Worm (Caenorhabditis elegans): ENCODE results near the gene tag-342.

The tag-342 gene

ce11 chrIII:9461894-9462784 lies 5.8 kb upstream of the tag-342 start:
- TF ChIP-seq unc-62 (GFP tag; optimal IDR thresholded peaks at IDR 0.05): no peak

ce11 chrIII:9462785-9463467 lies 5.0 kb upstream of the tag-342 start:
- no peak for TF ChIP-seq unc-62 (GFP tag; optimal IDR thresholded peaks at IDR 0.05)

- no peak for TF ChIP-seq unc-62 (GFP tag; optimal IDR thresholded peaks at IDR 0.05)
These were observed 2.5 kb upstream of the tag-342 start, which contains the start of gene B0464.9 for ce11 chrIII:9465424-9465823. TSS of gene B0464.9 (plus strand) at chrIII:9465767.

ce11 chrIII:9465865-9466264 lies 2.1 kb upstream of the tag-342 start, which contains the start of gene B0464.6:
TSS of gene B0464.6 (minus strand) at chrIII:9465965.
- no peak for TF ChIP-seq unc-62 (GFP tag; optimal IDR thresholded peaks at IDR 0.05)

ce11 chrIII:9467095-9467494 lies 862 bp upstream of the tag-342 start, which contains the start of gene baf-1:
TSS of gene baf-1 (plus strand) at chrIII:9467464.
- no peak for TF ChIP-seq unc-62 (GFP tag; optimal IDR thresholded peaks at IDR 0.05)

- no peak for TF ChIP-seq unc-62 (GFP tag; optimal IDR thresholded peaks at IDR 0.05)
These were observed 4.0 kb downstream of the tag-342 start for ce11 chrIII:9471996-9472395.

ce11 chrIII:9472464-9472863 lies 4.5 kb downstream of the tag-342 start:
- TF ChIP-seq unc-62 (GFP tag; optimal IDR thresholded peaks at IDR 0.05): no peak

- no peak for TF ChIP-seq unc-62 (GFP tag; optimal IDR thresholded peaks at IDR 0.05)
These were observed 6.5 kb downstream of the tag-342 start for ce11 chrIII:9474501-9474900.

ce11 chrIII:9476564-9476963 lies 8.6 kb downstream of the tag-342 start:
- no peak for TF ChIP-seq unc-62 (GFP tag; optimal IDR thresholded peaks at IDR 0.05)

- TF ChIP-seq unc-62 (GFP tag; optimal IDR thresholded peaks at IDR 0.05): no peak
These were observed 14.6 kb downstream of the tag-342 start for ce11 chrIII:9482423-9482993.

- no peak for TF ChIP-seq unc-62 (GFP tag; optimal IDR thresholded peaks at IDR 0.05)
These were observed 15.8 kb downstream of the tag-342 start for ce11 chrIII:9483716-9484115.

- no peak for TF ChIP-seq unc-62 (GFP tag; optimal IDR thresholded peaks at IDR 0.05)
These were observed 17.4 kb downstream of the tag-342 start, which contains the start of gene bre-3 for ce11 chrIII:9485373-9485772. TSS of gene bre-3 (minus strand) at chrIII:9485473.

ce11 chrIII:9487454-9487853 lies 19.5 kb downstream of the tag-342 start:
- TF ChIP-seq unc-62 (GFP tag; optimal IDR thresholded peaks at IDR 0.05): no peak

ce11 chrIII:9488027-9488426 lies 20.1 kb downstream of the tag-342 start:
- TF ChIP-seq unc-62 (GFP tag; optimal IDR thresholded peaks at IDR 0.05): no peak

- TF ChIP-seq unc-62 (GFP tag; optimal IDR thresholded peaks at IDR 0.05): no peak
These were observed 20.5 kb downstream of the tag-342 start, which contains the start of gene nlp-36 for ce11 chrIII:9488431-9488830. TSS of gene nlp-36 (plus strand) at chrIII:9488731.

ce11 chrIII:9489798-9490197 lies 21.8 kb downstream of the tag-342 start:
- TF ChIP-seq unc-62 (GFP tag; optimal IDR thresholded peaks at IDR 0.05): no peak
